Worm (Caenorhabditis elegans): ENCODE measurements around the gene egl-15.

DNA sequence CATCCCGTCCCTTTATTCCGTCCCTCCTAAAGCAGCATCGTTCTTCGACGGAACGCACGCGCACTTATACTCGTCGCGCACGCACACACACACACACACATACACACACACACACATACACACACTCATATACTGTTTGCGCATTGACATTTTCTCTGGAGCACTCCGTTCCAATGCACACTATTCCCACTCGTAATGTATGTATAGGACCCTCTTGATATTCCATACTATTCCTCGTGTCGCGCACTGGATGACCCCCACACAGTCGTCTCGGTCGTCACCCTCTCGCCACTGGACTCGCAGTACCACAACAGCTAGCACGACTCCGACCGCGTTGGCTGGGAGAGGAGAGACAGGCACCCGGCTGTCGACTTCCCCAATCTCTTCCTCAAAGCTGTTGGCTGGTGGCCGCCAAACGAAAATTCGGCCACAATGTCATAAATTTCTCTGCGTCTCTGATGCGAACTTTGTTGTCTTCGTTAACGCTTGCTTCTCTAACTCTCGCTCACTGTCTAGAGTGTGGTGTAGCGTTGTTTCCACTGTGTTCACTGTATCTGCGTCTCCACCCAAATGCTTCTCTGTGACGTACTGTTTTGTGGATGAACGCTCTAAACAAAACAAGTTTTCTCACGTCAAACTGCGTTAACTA lies 15.0 kb downstream of the egl-15 start:
- TF ChIP-seq dao-5 (tag; optimal IDR thresholded peaks at IDR 0.05) (peak; percentile 1), him-1 (tag; optimal IDR thresholded peaks at IDR 0.05) (peak; percentile 97)
